Fruit fly (Drosophila melanogaster) Kc167 (cell line): ENCODE measurements around the gene siz.

ENCODE experiments used
- Myc ChIP-seq: fragments of >200 bp; optimal IDR thresholded peaks from 2 replicates; lab custom pipeline; 2017; ENCODE audit warnings: missing external identifiers
- Sin3A ChIP-seq: fragments of >200 bp; optimal IDR thresholded peaks from 2 replicates; lab custom pipeline; 2018; ENCODE audit warnings: missing external identifiers
- h ChIP-seq: fragments of >200 bp; optimal IDR thresholded peaks from 3 replicates; lab custom pipeline; 2018; ENCODE audit warnings: missing external identifiers
- insv ChIP-seq: fragments of >200 bp; optimal IDR thresholded peaks from 3 replicates; lab custom pipeline; 2018; ENCODE audit warnings: missing external identifiers
- psq ChIP-seq: fragments of >200 bp; optimal IDR thresholded peaks from 2 replicates; lab custom pipeline; 2017; ENCODE audit warnings: missing external identifiers
- ttk ChIP-seq: sonication (Bioruptor generic); optimal IDR thresholded peaks from 2 replicates; lab custom pipeline; 2017; ENCODE audit warnings: missing external identifiers

Gene siz

dm6 chr3L:21123453-21123852 lies 89.1 kb downstream of the siz start, which contains the start of gene CG33284:
Gene CG33284, plus strand, starts transcription at chr3L:21123753.
- no peak for TF ChIP-seq insv (lab: Kevin White, UChicago)
- TF ChIP-seq ttk: no peak
- no peak for TF ChIP-seq Myc (lab: Kevin White, UChicago)
- TF ChIP-seq Sin3A (lab: Kevin White, UChicago): no peak
- no peak for TF ChIP-seq h
- TF ChIP-seq psq: no peak
